Worm (Caenorhabditis elegans) whole organism, midembryonic: ENCODE data around the gene F57G4.11.

Experiments used
- klf-2 ChIP-seq: fragments of 200-800 bp; sonication (Bioruptor generic); conservative IDR thresholded peaks from 2 replicates; pipeline ENCODE4 v1.3.6; 2022; ENCODE audit warnings: missing genetic modification reagents, missing genetic modification characterization, missing compliant biosample characterization
- ref-1 ChIP-seq: fragments of 200-800 bp; sonication (Bioruptor generic); conservative IDR thresholded peaks from 2 replicates; pipeline ENCODE4 v1.3.6; 2022; ENCODE audit warnings: missing genetic modification reagents, missing genetic modification characterization, missing compliant biosample characterization
- ztf-29 ChIP-seq: fragments of 200-800 bp; sonication (Bioruptor generic); IDR thresholded peaks from 2 replicates; pipeline ENCODE4 v1.3.6; 2022; ENCODE audit warnings: missing genetic modification reagents, missing genetic modification characterization, missing compliant biosample characterization

DNA sequence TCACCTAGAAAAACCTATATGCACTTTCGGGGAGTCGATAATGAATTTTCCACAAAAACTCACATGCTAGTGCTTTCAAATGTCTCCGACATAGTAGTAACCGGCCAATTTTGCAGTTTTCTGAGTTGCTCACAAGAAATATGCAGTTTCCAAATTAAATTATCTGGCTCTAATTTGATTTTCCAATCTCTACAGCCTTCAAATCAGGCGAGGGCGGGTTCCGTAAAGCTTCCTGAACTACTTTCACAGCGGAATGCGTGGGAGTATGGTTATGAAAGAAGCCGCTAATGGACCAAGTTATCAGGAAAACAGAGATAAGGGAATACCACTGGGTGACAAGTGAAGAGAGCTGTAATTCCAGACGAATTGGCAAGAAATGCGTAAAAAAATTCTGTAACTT, 40.9 kb downstream of the F57G4.11 start, which contains the start of gene F59A1.11:
- TF ChIP-seq klf-2 (GFP tag; lab: Robert Waterston, UW) (no peak), ref-1 (GFP tag; lab: Robert Waterston, UW) (no peak), ztf-29 (GFP tag; lab: Robert Waterston, UW) (no peak)
